Fruit fly (Drosophila melanogaster) whole organism, embryonic: ENCODE measurements around the gene CG33298.
A peak's percentile ranks its signal among the peaks of the same experiment; 100 is the strongest.

Source experiments
- Ada2b ChIP-seq: fragments of 200-800 bp; sonication (Bioruptor generic); IDR thresholded peaks from 2 replicates; pipeline ENCODE4 v1.3.6; 2022; ENCODE audit warnings: missing biosample characterization, missing genetic modification characterization
- BEAF-32 ChIP-seq: fragments of 200-800 bp; sonication (Bioruptor generic); optimal IDR thresholded peaks from 3 replicates; lab custom pipeline; 2017; ENCODE audit warnings: missing biosample characterization, missing genetic modification characterization, mild to moderate bottlenecking, moderate library complexity, missing genetic modification reagents
- Bdp1 ChIP-seq: fragments of 200-800 bp; sonication (Bioruptor generic); optimal IDR thresholded peaks from 3 replicates; lab custom pipeline; 2016; ENCODE audit warnings: missing biosample characterization, missing genetic modification characterization
- CG10543 ChIP-seq: fragments of 200-800 bp; sonication (Bioruptor generic); optimal IDR thresholded peaks from 3 replicates; lab custom pipeline; 2017; ENCODE audit warnings: missing biosample characterization, mild to moderate bottlenecking, missing genetic modification characterization, moderate library complexity
- CG10654 ChIP-seq: fragments of 200-800 bp; sonication (Bioruptor generic); optimal IDR thresholded peaks from 2 replicates; lab custom pipeline; 2016; ENCODE audit warnings: missing biosample characterization, missing genetic modification characterization
- CG1233 ChIP-seq: fragments of 200-800 bp; sonication (Bioruptor generic); optimal IDR thresholded peaks from 4 replicates; lab custom pipeline; 2018; ENCODE audit warnings: missing biosample characterization, mild to moderate bottlenecking, missing genetic modification characterization
- CG12769 ChIP-seq: fragments of 200-800 bp; sonication (Bioruptor generic); optimal IDR thresholded peaks from 2 replicates; lab custom pipeline; 2019; ENCODE audit warnings: missing biosample characterization, mild to moderate bottlenecking, missing genetic modification characterization, moderate library complexity
- CG13123 ChIP-seq: fragments of 200-800 bp; sonication (Bioruptor generic); optimal IDR thresholded peaks from 2 replicates; lab custom pipeline; 2016; ENCODE audit warnings: missing biosample characterization, missing genetic modification characterization
- CG13287 ChIP-seq: fragments of 200-800 bp; sonication (Bioruptor generic); IDR thresholded peaks from 2 replicates; pipeline ENCODE4 v1.3.6; 2022; ENCODE audit warnings: missing biosample characterization, missing genetic modification characterization; ENCODE audit not compliant: partially characterized antibody
- CG13624 ChIP-seq: fragments of 200-800 bp; sonication (Bioruptor generic); optimal IDR thresholded peaks from 2 replicates; lab custom pipeline; 2016; ENCODE audit warnings: missing biosample characterization, missing genetic modification characterization
- CG14965 ChIP-seq: fragments of 200-800 bp; sonication (Bioruptor generic); optimal IDR thresholded peaks from 2 replicates; lab custom pipeline; 2016; ENCODE audit warnings: missing biosample characterization, missing genetic modification characterization, borderline replicate concordance
- CG17568 ChIP-seq: fragments of 200-800 bp; sonication (Bioruptor generic); optimal IDR thresholded peaks from 2 replicates; lab custom pipeline; 2018; ENCODE audit warnings: missing biosample characterization, mild to moderate bottlenecking, missing genetic modification characterization, moderate library complexity
- CG17829 ChIP-seq: fragments of 200-800 bp; optimal IDR thresholded peaks from 2 replicates; lab custom pipeline; 2019; ENCODE audit warnings: missing biosample characterization, mild to moderate bottlenecking, missing genetic modification characterization, moderate library complexity
- CG17912 ChIP-seq: fragments of 200-800 bp; sonication (Bioruptor generic); optimal IDR thresholded peaks from 2 replicates; lab custom pipeline; 2018; ENCODE audit warnings: missing biosample characterization, mild to moderate bottlenecking, missing genetic modification characterization
- CG2116 ChIP-seq: fragments of 200-800 bp; sonication (Bioruptor generic); optimal IDR thresholded peaks from 3 replicates; lab custom pipeline; 2018; ENCODE audit warnings: missing biosample characterization, mild to moderate bottlenecking, missing genetic modification characterization
- CG2129 ChIP-seq: fragments of 200-800 bp; sonication (Bioruptor generic); IDR thresholded peaks from 2 replicates; pipeline ENCODE4 v1.3.6; 2022; ENCODE audit warnings: missing biosample characterization, missing genetic modification characterization; ENCODE audit not compliant: partially characterized antibody
- CG2875 ChIP-seq: fragments of 200-800 bp; sonication (Bioruptor generic); optimal IDR thresholded peaks from 2 replicates; lab custom pipeline; 2017; ENCODE audit warnings: missing biosample characterization, mild to moderate bottlenecking, missing genetic modification characterization, missing genetic modification reagents
- CG3838 ChIP-seq: fragments of 200-800 bp; sonication (Bioruptor generic); optimal IDR thresholded peaks from 3 replicates; lab custom pipeline; 2016; ENCODE audit warnings: missing biosample characterization, missing genetic modification characterization
- CG4404 ChIP-seq: fragments of 200-800 bp; sonication (Bioruptor generic); IDR thresholded peaks from 2 replicates; pipeline ENCODE4 v1.3.6; 2022; ENCODE audit warnings: missing biosample characterization, missing genetic modification characterization
- CG7745 ChIP-seq: fragments of 200-800 bp; sonication (Bioruptor generic); optimal IDR thresholded peaks from 2 replicates; lab custom pipeline; 2018; ENCODE audit warnings: missing biosample characterization, mild to moderate bottlenecking, missing genetic modification characterization, moderate library complexity
- CG9609 ChIP-seq: fragments of 200-800 bp; sonication (Bioruptor generic); optimal IDR thresholded peaks from 3 replicates; lab custom pipeline; 2016; ENCODE audit warnings: missing biosample characterization, missing genetic modification characterization
- CkIIα-i1 ChIP-seq: fragments of 200-800 bp; sonication (Bioruptor generic); IDR thresholded peaks from 2 replicates; pipeline ENCODE4 v1.3.6; 2022; ENCODE audit warnings: missing biosample characterization, missing genetic modification characterization
- D19B ChIP-seq: fragments of 200-800 bp; sonication (Bioruptor generic); optimal IDR thresholded peaks from 2 replicates; lab custom pipeline; 2017; ENCODE audit warnings: missing biosample characterization, mild to moderate bottlenecking, missing genetic modification characterization
- Gug ChIP-seq: fragments of 200-800 bp; sonication (Bioruptor generic); IDR thresholded peaks from 4 replicates; pipeline ENCODE4 v1.3.6; 2022; ENCODE audit warnings: missing biosample characterization, missing genetic modification characterization
- HmgZ ChIP-seq: fragments of 200-800 bp; sonication (Bioruptor generic); optimal IDR thresholded peaks from 2 replicates; lab custom pipeline; 2018; ENCODE audit warnings: missing biosample characterization, mild to moderate bottlenecking, missing genetic modification characterization
- Hr78 ChIP-seq, 2 experiments: fragments of 200-800 bp in 1 of 2; fragments of >200 bp in 1 of 2; sonication (Bioruptor generic) in 1 of 2; optimal IDR thresholded peaks; 2 replicates each; lab custom pipeline; 2017 to 2019; ENCODE audit warnings: missing biosample characterization in 2 of 2, missing genetic modification characterization in 2 of 2, mild to moderate bottlenecking in 1 of 2, moderate library complexity in 1 of 2
- Jarid2 ChIP-seq: fragments of 200-800 bp; sonication (Bioruptor generic); optimal IDR thresholded peaks from 3 replicates; lab custom pipeline; 2017; ENCODE audit warnings: mild to moderate bottlenecking, missing biosample characterization, missing genetic modification reagents, missing genetic modification characterization
- Med ChIP-seq: fragments of 200-800 bp; sonication (Bioruptor generic); peaks from one replicate; lab custom pipeline; 2016; ENCODE audit warnings: missing biosample characterization, missing genetic modification characterization, mild to moderate bottlenecking, inconsistent platforms, moderate library complexity
- Mes4 ChIP-seq: fragments of 200-800 bp; sonication (Bioruptor generic); optimal IDR thresholded peaks from 2 replicates; lab custom pipeline; 2016; ENCODE audit warnings: missing biosample characterization, missing genetic modification characterization
- Neu2 ChIP-seq: fragments of 200-800 bp; sonication (Bioruptor generic); optimal IDR thresholded peaks from 3 replicates; lab custom pipeline; 2016; ENCODE audit warnings: missing biosample characterization, missing genetic modification characterization, borderline replicate concordance
- Pdp1 ChIP-seq, 2 experiments: fragments of 200-800 bp; sonication (Bioruptor generic); optimal IDR thresholded peaks; 3 replicates each; lab custom pipeline; 2016; ENCODE audit warnings: missing biosample characterization in 2 of 2, missing genetic modification characterization in 2 of 2, mild to moderate bottlenecking in 1 of 2, moderate library complexity in 1 of 2
- Sin3A ChIP-seq: fragments of >200 bp; optimal IDR thresholded peaks from 2 replicates; lab custom pipeline; 2018
- ab ChIP-seq: fragments of 200-800 bp; sonication (Bioruptor generic); optimal IDR thresholded peaks from 2 replicates; lab custom pipeline; 2016; ENCODE audit warnings: missing biosample characterization, missing genetic modification characterization
- ara ChIP-seq: fragments of 200-800 bp; sonication (Bioruptor generic); IDR thresholded peaks from 2 replicates; pipeline ENCODE4 v1.3.6; 2022; ENCODE audit warnings: missing biosample characterization, missing genetic modification characterization
- cato ChIP-seq: fragments of 200-800 bp; sonication (Bioruptor generic); optimal IDR thresholded peaks from 2 replicates; lab custom pipeline; 2016; ENCODE audit warnings: missing biosample characterization, missing genetic modification characterization, borderline replicate concordance
- cg ChIP-seq: fragments of 200-800 bp; sonication (Bioruptor generic); optimal IDR thresholded peaks from 3 replicates; lab custom pipeline; 2019; ENCODE audit warnings: missing biosample characterization, mild to moderate bottlenecking, missing genetic modification characterization, moderate library complexity
- ci ChIP-seq: fragments of 200-800 bp; sonication (Bioruptor generic); IDR thresholded peaks from 3 replicates; pipeline ENCODE4 v1.3.6; 2022; ENCODE audit warnings: missing biosample characterization, missing genetic modification characterization
- danr ChIP-seq: fragments of 200-800 bp; sonication (Bioruptor generic); IDR thresholded peaks from 2 replicates; pipeline ENCODE4 v1.3.6; 2022; ENCODE audit warnings: missing biosample characterization, missing genetic modification characterization
- emc ChIP-seq: fragments of 200-800 bp; sonication (Bioruptor generic); optimal IDR thresholded peaks from 2 replicates; lab custom pipeline; 2016; ENCODE audit warnings: missing biosample characterization, missing genetic modification characterization
- eve ChIP-seq, 2 experiments: fragments of >200 bp; optimal IDR thresholded peaks; 2 replicates each; lab custom pipeline; 2017; ENCODE audit warnings: missing biosample characterization in 2 of 2, missing genetic modification characterization in 2 of 2
- fd3F ChIP-seq: fragments of 200-800 bp; sonication (Bioruptor generic); optimal IDR thresholded peaks from 2 replicates; lab custom pipeline; 2018; ENCODE audit warnings: missing biosample characterization, mild to moderate bottlenecking, missing genetic modification characterization, moderate library complexity
- fd96Cb ChIP-seq: fragments of 200-800 bp; sonication (Bioruptor generic); optimal IDR thresholded peaks from 2 replicates; lab custom pipeline; 2018; ENCODE audit warnings: missing biosample characterization, mild to moderate bottlenecking, missing genetic modification characterization, moderate library complexity
- gem ChIP-seq: fragments of 200-800 bp; sonication (Bioruptor generic); optimal IDR thresholded peaks from 2 replicates; lab custom pipeline; 2019; ENCODE audit warnings: missing biosample characterization, mild to moderate bottlenecking, missing genetic modification characterization, moderate library complexity
- klu ChIP-seq: fragments of 200-800 bp; sonication (Bioruptor generic); IDR thresholded peaks from 2 replicates; pipeline ENCODE4 v1.3.6; 2022; ENCODE audit warnings: missing biosample characterization, missing genetic modification characterization
- lab ChIP-seq: fragments of 200-800 bp; sonication (Bioruptor generic); optimal IDR thresholded peaks from 3 replicates; lab custom pipeline; 2017; ENCODE audit warnings: missing biosample characterization, missing genetic modification characterization, mild to moderate bottlenecking, moderate library complexity, missing genetic modification reagents
- oc ChIP-seq: fragments of 200-800 bp; sonication (Bioruptor generic); optimal IDR thresholded peaks from 2 replicates; lab custom pipeline; 2018; ENCODE audit warnings: missing biosample characterization, mild to moderate bottlenecking, missing genetic modification characterization, moderate library complexity
- pros ChIP-seq: fragments of 200-800 bp; sonication (Bioruptor generic); optimal IDR thresholded peaks from 3 replicates; lab custom pipeline; 2019; ENCODE audit warnings: missing biosample characterization, mild to moderate bottlenecking, missing genetic modification characterization, moderate library complexity
- sens ChIP-seq: fragments of 200-800 bp; sonication (Bioruptor generic); peaks from one replicate; lab custom pipeline; 2016; ENCODE audit warnings: missing biosample characterization, missing genetic modification characterization
- sug ChIP-seq: fragments of 200-800 bp; optimal IDR thresholded peaks from 2 replicates; lab custom pipeline; 2019; ENCODE audit warnings: missing biosample characterization, mild to moderate bottlenecking, missing genetic modification characterization, moderate library complexity
- tin ChIP-seq: fragments of 200-800 bp; sonication (Bioruptor generic); optimal IDR thresholded peaks from 3 replicates; lab custom pipeline; 2016; ENCODE audit warnings: missing biosample characterization, missing genetic modification characterization
- trh ChIP-seq: fragments of 200-800 bp; sonication (Bioruptor generic); optimal IDR thresholded peaks from 2 replicates; lab custom pipeline; 2016; ENCODE audit warnings: missing biosample characterization, missing genetic modification characterization

The CG33298 gene

DNA sequence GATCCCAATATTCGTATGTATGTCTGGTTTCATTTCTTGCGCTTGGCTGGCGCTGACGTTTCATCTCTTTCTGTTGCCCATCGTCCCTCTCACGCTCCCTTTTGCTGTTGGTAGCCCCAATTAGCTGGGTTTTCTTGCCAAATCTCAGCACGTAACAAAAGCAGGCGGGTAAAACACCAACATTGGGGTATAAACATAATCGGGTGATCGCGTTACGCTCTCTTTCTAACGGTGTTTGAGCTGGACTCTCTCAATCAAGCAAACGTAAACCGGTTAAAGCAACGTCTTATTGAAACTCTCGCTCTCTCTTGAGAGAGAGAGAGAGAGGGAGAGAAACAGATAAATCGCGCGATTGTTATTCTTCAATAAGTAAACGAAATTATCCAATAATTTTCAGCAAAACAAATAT lies 27.5 kb downstream of the CG33298 start (continued):
- no peak for TF ChIP-seq CG13123 (GFP tag; lab: Kevin White, UChicago)
- TF ChIP-seq ci (GFP tag; lab: Robert Waterston, UW), result no peak
- peak in 1 of 2 experiments; percentile 28 for TF ChIP-seq Pdp1 (GFP tag; optimal IDR thresholded peaks at IDR 0.05; lab: Kevin White, UChicago)
- no peak for TF ChIP-seq Ada2b (GFP tag; lab: Robert Waterston, UW)
- no peak for TF ChIP-seq CG2116 (GFP tag; lab: Kevin White, UChicago)
- no peak for TF ChIP-seq Sin3A (lab: Kevin White, UChicago)
- TF ChIP-seq HmgZ, result no peak
- peak; percentile 65 for TF ChIP-seq sens (GFP tag; lab: Kevin White, UChicago)
- TF ChIP-seq cato (GFP tag; lab: Kevin White, UChicago), result no peak
- no peak for TF ChIP-seq CG3838 (GFP tag; lab: Kevin White, UChicago)
- no peak for TF ChIP-seq CG10543 (GFP tag; lab: Kevin White, UChicago)
- peak; percentile 87 for TF ChIP-seq CG12769 (tag; lab: Kevin White, UChicago)
- TF ChIP-seq cg (GFP tag; lab: Kevin White, UChicago), result peak; percentile 21
- TF ChIP-seq oc (tag; lab: Kevin White, UChicago), result peak; percentile 55
- no peak for TF ChIP-seq fd3F (GFP tag; lab: Kevin White, UChicago)
- TF ChIP-seq fd96Cb, result no peak
- TF ChIP-seq CG1233, result no peak
- peak; percentile 48 for TF ChIP-seq Med
- no peak for TF ChIP-seq trh
- no peak for TF ChIP-seq D19B (GFP tag; lab: Kevin White, UChicago)
- TF ChIP-seq Neu2, result no peak
- TF ChIP-seq emc (GFP tag; lab: Kevin White, UChicago), result no peak
- TF ChIP-seq BEAF-32 (GFP tag; lab: Kevin White, UChicago), result no peak
- no peak for TF ChIP-seq CG4404 (GFP tag; lab: Robert Waterston, UW)
- TF ChIP-seq Hr78 (GFP tag; optimal IDR thresholded peaks at IDR 0.05; lab: Kevin White, UChicago), result no peak
- TF ChIP-seq CG17568 (GFP tag; lab: Kevin White, UChicago), result no peak
- TF ChIP-seq ab (GFP tag; lab: Kevin White, UChicago), result no peak
- TF ChIP-seq CG2129 (GFP tag; lab: Robert Waterston, UW), result no peak
- TF ChIP-seq CG2875 (GFP tag; lab: Kevin White, UChicago), result no peak
- no peak for TF ChIP-seq gem
- TF ChIP-seq CG9609 (GFP tag; lab: Kevin White, UChicago), result no peak
- no peak for TF ChIP-seq Jarid2 (GFP tag; lab: Kevin White, UChicago)
- no peak for TF ChIP-seq sug (tag; lab: Kevin White, UChicago)
- no peak for TF ChIP-seq lab (GFP tag; lab: Kevin White, UChicago)
- TF ChIP-seq CG13624, result no peak
- TF ChIP-seq tin, result no peak
- TF ChIP-seq CG17829 (tag; lab: Kevin White, UChicago), result no peak
- TF ChIP-seq eve (GFP tag; optimal IDR thresholded peaks at IDR 0.05; lab: Kevin White, UChicago), result no peak
- no peak for TF ChIP-seq CG17912 (GFP tag; lab: Kevin White, UChicago)
- peak; percentile 53 for TF ChIP-seq CG7745 (tag; lab: Kevin White, UChicago)
- peak; percentile 24; the same call in 1 of the 2 replicates for TF ChIP-seq CG13287 (GFP tag; lab: Robert Waterston, UW)
- TF ChIP-seq klu (GFP tag; lab: Robert Waterston, UW), result no peak
- no peak for TF ChIP-seq CG14965
- no peak for TF ChIP-seq danr (GFP tag; lab: Robert Waterston, UW)
- TF ChIP-seq ara (GFP tag; lab: Robert Waterston, UW), result no peak
- no peak for TF ChIP-seq Bdp1 (GFP tag; lab: Kevin White, UChicago)
- peak; percentile 69 for TF ChIP-seq pros (GFP tag; lab: Kevin White, UChicago)
- TF ChIP-seq CkIIα-i1 (GFP tag; lab: Robert Waterston, UW), result no peak
- no peak for TF ChIP-seq Gug (GFP tag; lab: Robert Waterston, UW)
- TF ChIP-seq CG10654 (GFP tag; lab: Kevin White, UChicago), result no peak
- TF ChIP-seq Mes4, result no peak
